Worm (Caenorhabditis elegans) whole organism, late embryonic: Measurements from ENCODE around the gene D2007.2.

Experiments used
- K02D7.2 ChIP-seq: sonication (generic microtip); optimal IDR thresholded peaks from 2 replicates; lab custom pipeline; 2017; ENCODE audit warnings: mild to moderate bottlenecking, missing genetic modification characterization, missing compliant biosample characterization
- ahr-1 ChIP-seq: sonication (generic microtip); optimal IDR thresholded peaks from 2 replicates; lab custom pipeline; 2016; ENCODE audit warnings: missing genetic modification characterization, missing compliant biosample characterization
- ama-1 ChIP-seq: fragments of 150-350 bp; optimal IDR thresholded peaks from 2 replicates; lab custom pipeline; 2014
- ceh-18 ChIP-seq: sonication (generic microtip); optimal IDR thresholded peaks from 2 replicates; lab custom pipeline; 2016; ENCODE audit warnings: missing genetic modification characterization, missing compliant biosample characterization
- ceh-19 ChIP-seq: fragments of 200-800 bp; sonication (Bioruptor generic); optimal IDR thresholded peaks from 2 replicates; lab custom pipeline; 2018; ENCODE audit warnings: mild to moderate bottlenecking, missing genetic modification characterization, missing compliant biosample characterization
- ceh-22 ChIP-seq: sonication (generic microtip); optimal IDR thresholded peaks from 2 replicates; lab custom pipeline; 2017; ENCODE audit warnings: missing biosample characterization, missing genetic modification characterization
- ceh-30 ChIP-seq: fragments of 150-350 bp; optimal IDR thresholded peaks from 2 replicates; lab custom pipeline; 2014; ENCODE audit warnings: missing biosample characterization, missing genetic modification characterization
- ceh-34 ChIP-seq: sonication (generic microtip); optimal IDR thresholded peaks from 2 replicates; lab custom pipeline; 2016; ENCODE audit warnings: mild to moderate bottlenecking, missing genetic modification characterization, missing compliant biosample characterization
- ceh-48 ChIP-seq: sonication (generic microtip); optimal IDR thresholded peaks from 2 replicates; lab custom pipeline; 2016; ENCODE audit warnings: missing genetic modification characterization, inconsistent platforms, missing compliant biosample characterization
- dmd-4 ChIP-seq: sonication (generic microtip); optimal IDR thresholded peaks from 2 replicates; lab custom pipeline; 2016; ENCODE audit warnings: borderline replicate concordance, missing genetic modification characterization, missing compliant biosample characterization
- elt-2 ChIP-seq: sonication (generic microtip); optimal IDR thresholded peaks from 2 replicates; lab custom pipeline; 2016; ENCODE audit warnings: missing genetic modification reagents, missing genetic modification characterization, missing compliant biosample characterization
- elt-4 ChIP-seq: sonication (generic microtip); optimal IDR thresholded peaks from 2 replicates; lab custom pipeline; 2016; ENCODE audit warnings: missing genetic modification characterization, missing compliant biosample characterization
- eyg-1 ChIP-seq: sonication (generic microtip); optimal IDR thresholded peaks from 2 replicates; lab custom pipeline; 2016; ENCODE audit warnings: missing genotype, missing genetic modification characterization, missing compliant biosample characterization
- fkh-6 ChIP-seq: sonication (generic microtip); optimal IDR thresholded peaks from 2 replicates; lab custom pipeline; 2016; ENCODE audit warnings: missing genetic modification characterization, missing compliant biosample characterization
- gmeb-2 ChIP-seq: sonication (generic microtip); optimal IDR thresholded peaks from 2 replicates; lab custom pipeline; 2016; ENCODE audit warnings: missing genetic modification characterization, inconsistent platforms, missing compliant biosample characterization
- hlh-13 ChIP-seq: fragments of 200-800 bp; sonication (Bioruptor generic); optimal IDR thresholded peaks from 2 replicates; lab custom pipeline; 2018; ENCODE audit warnings: mild to moderate bottlenecking, missing genetic modification characterization, missing compliant biosample characterization
- hlh-30 ChIP-seq: sonication (generic microtip); optimal IDR thresholded peaks from 2 replicates; lab custom pipeline; 2017; ENCODE audit warnings: antibody characterized with exemption, missing genetic modification characterization, missing compliant biosample characterization; ENCODE audit not compliant: insufficient read depth
- lin-11 ChIP-seq: fragments of 200-800 bp; sonication (Bioruptor generic); optimal IDR thresholded peaks from 2 replicates; lab custom pipeline; 2018; ENCODE audit warnings: mild to moderate bottlenecking, missing genetic modification characterization, missing compliant biosample characterization
- madf-2 ChIP-seq: sonication (generic microtip); optimal IDR thresholded peaks from 2 replicates; lab custom pipeline; 2017; ENCODE audit warnings: missing genetic modification characterization, missing compliant biosample characterization
- nfya-1 ChIP-seq: sonication (generic microtip); optimal IDR thresholded peaks from 2 replicates; lab custom pipeline; 2017; ENCODE audit warnings: missing genetic modification characterization, mild to moderate bottlenecking, missing compliant biosample characterization, antibody characterized with exemption, moderate library complexity
- nhr-232 ChIP-seq: sonication (generic microtip); optimal IDR thresholded peaks from 2 replicates; lab custom pipeline; 2016; ENCODE audit warnings: missing genetic modification characterization, missing compliant biosample characterization
- npax-4 ChIP-seq: sonication (generic microtip); optimal IDR thresholded peaks from 2 replicates; lab custom pipeline; 2016; ENCODE audit warnings: missing genetic modification characterization, missing compliant biosample characterization
- odd-2 ChIP-seq: sonication (generic microtip); optimal IDR thresholded peaks from 2 replicates; lab custom pipeline; 2017; ENCODE audit warnings: antibody characterized with exemption, mild to moderate bottlenecking, missing genetic modification characterization, missing compliant biosample characterization
- pat-9 ChIP-seq: fragments of 200-800 bp; sonication (Bioruptor generic); optimal IDR thresholded peaks from 2 replicates; lab custom pipeline; 2018; ENCODE audit warnings: mild to moderate bottlenecking, missing genetic modification characterization, moderate library complexity, missing compliant biosample characterization
- pax-1 ChIP-seq: fragments of 150-350 bp; optimal IDR thresholded peaks from 2 replicates; lab custom pipeline; 2014; ENCODE audit warnings: missing biosample characterization, missing genetic modification characterization
- pha-4 ChIP-seq: fragments of 150-350 bp; optimal IDR thresholded peaks from 2 replicates; lab custom pipeline; 2018; ENCODE audit warnings: missing biosample characterization, missing genetic modification reagents, missing genetic modification characterization
- pros-1 ChIP-seq: fragments of 150-350 bp; optimal IDR thresholded peaks from 2 replicates; lab custom pipeline; 2014; ENCODE audit warnings: missing biosample characterization, missing genetic modification reagents, missing genetic modification characterization
- rnt-1 ChIP-seq: sonication (generic microtip); optimal IDR thresholded peaks from 2 replicates; lab custom pipeline; 2016; ENCODE audit warnings: missing genetic modification characterization, missing compliant biosample characterization
- sdc-2 ChIP-seq: sonication (generic microtip); optimal IDR thresholded peaks from 2 replicates; lab custom pipeline; 2016; ENCODE audit warnings: missing genotype, missing genetic modification characterization, missing compliant biosample characterization
- sox-4 ChIP-seq: sonication (generic microtip); optimal IDR thresholded peaks from 2 replicates; lab custom pipeline; 2017; ENCODE audit warnings: mild to moderate bottlenecking, missing genetic modification characterization, inconsistent platforms, missing compliant biosample characterization
- syd-9 ChIP-seq: sonication (generic microtip); optimal IDR thresholded peaks from 2 replicates; lab custom pipeline; 2016; ENCODE audit warnings: mild to moderate bottlenecking, missing genetic modification characterization, moderate library complexity, missing compliant biosample characterization
- tbx-7 ChIP-seq: sonication (generic microtip); optimal IDR thresholded peaks from 2 replicates; lab custom pipeline; 2016; ENCODE audit warnings: missing genotype, missing genetic modification characterization, missing compliant biosample characterization
- unc-3 ChIP-seq, 2 experiments: fragments of 200-800 bp in 1 of 2; sonication (Bioruptor generic) in 1 of 2; sonication (generic microtip) in 1 of 2; conservative IDR thresholded peaks in 1 of 2; optimal IDR thresholded peaks in 1 of 2; 2 replicates each; pipeline versions ENCODE4 v1.3.6 to Lab custom; 2016 to 2022; ENCODE audit warnings: missing compliant biosample characterization in 2 of 2, missing genetic modification characterization in 2 of 2, missing genetic modification reagents in 1 of 2
- unc-55 ChIP-seq: sonication (generic microtip); optimal IDR thresholded peaks from 2 replicates; lab custom pipeline; 2017; ENCODE audit warnings: missing biosample characterization, missing genetic modification reagents, missing genetic modification characterization
- unc-86 ChIP-seq: sonication (generic microtip); optimal IDR thresholded peaks from 2 replicates; lab custom pipeline; 2016; ENCODE audit warnings: missing genetic modification characterization, missing compliant biosample characterization
- ztf-16 ChIP-seq: sonication (generic microtip); optimal IDR thresholded peaks from 2 replicates; lab custom pipeline; 2017; ENCODE audit warnings: missing genetic modification characterization, missing compliant biosample characterization

Gene D2007.2

ce11 chrIII:8164771-8165170 is 16.0 kb downstream of the D2007.2 start:
- TF ChIP-seq sdc-2 (tag; lab: Kevin White, UChicago) (no peak), lin-11 (tag; lab: Kevin White, UChicago) (no peak), hlh-13 (GFP tag; lab: Kevin White, UChicago) (no peak), ceh-34 (tag; lab: Kevin White, UChicago) (no peak), tbx-7 (tag; lab: Kevin White, UChicago) (no peak), ztf-16 (no peak), gmeb-2 (tag; lab: Kevin White, UChicago) (no peak), odd-2 (no peak), ceh-48 (tag; lab: Kevin White, UChicago) (no peak), pha-4 (tag; lab: Kevin White, UChicago) (no peak)

ce11 chrIII:8172609-8173133 is 23.9 kb downstream of the D2007.2 start:
- TF ChIP-seq nfya-1 (tag; lab: Kevin White, UChicago): no peak
- no peak for TF ChIP-seq gmeb-2 (tag; lab: Kevin White, UChicago)
- TF ChIP-seq, all 69 proteins: peak for 0

ce11 chrIII:8175263-8175662 is 26.5 kb downstream of the D2007.2 start:
- TF ChIP-seq nfya-1 (tag; lab: Kevin White, UChicago) (peak; percentile 96), madf-2 (tag; lab: Kevin White, UChicago) (no peak)

- TF ChIP-seq K02D7.2 (tag; lab: Kevin White, UChicago): no peak
- TF ChIP-seq pat-9: no peak
- TF ChIP-seq ceh-30 (tag; lab: Kevin White, UChicago): no peak
- TF ChIP-seq sox-4: no peak
- TF ChIP-seq elt-2: no peak
- no peak for TF ChIP-seq syd-9
These were observed 27.5 kb downstream of the D2007.2 start, which contains the start of gene C50C3.12 for ce11 chrIII:8176265-8176664. Gene C50C3.12 (plus strand): TSS chrIII:8176565.

- TF ChIP-seq ceh-22 (tag; lab: Kevin White, UChicago) (no peak), ahr-1 (tag; lab: Kevin White, UChicago) (no peak), sox-4 (no peak), unc-86 (tag; lab: Kevin White, UChicago) (no peak), pros-1 (tag; lab: Kevin White, UChicago) (no peak), ceh-34 (tag; lab: Kevin White, UChicago) (no peak), ama-1 (lab: Kevin White, UChicago) (no peak), rnt-1 (tag; lab: Kevin White, UChicago) (no peak), ceh-18 (tag; lab: Kevin White, UChicago) (no peak), dmd-4 (tag; lab: Kevin White, UChicago) (no peak), eyg-1 (tag; lab: Kevin White, UChicago) (no peak), ceh-30 (tag; lab: Kevin White, UChicago) (no peak), madf-2 (tag; lab: Kevin White, UChicago) (no peak), pat-9 (no peak), elt-4 (tag; lab: Kevin White, UChicago) (no peak), nfya-1 (tag; lab: Kevin White, UChicago) (no peak), unc-3 (GFP tag; conservative IDR thresholded peaks at IDR 0.05; lab: Robert Waterston, UW) (no peak), unc-3 (tag; optimal IDR thresholded peaks at IDR 0.05; lab: Kevin White, UChicago) (no peak), K02D7.2 (tag; lab: Kevin White, UChicago) (no peak), hlh-30 (tag; lab: Kevin White, UChicago) (no peak)
These were observed 30.2 kb downstream of the D2007.2 start, which contains the start of gene C50C3.5 for ce11 chrIII:8178924-8179323. Gene C50C3.5 (plus strand): TSS chrIII:8179224.

ce11 chrIII:8181581-8181980 is 32.8 kb downstream of the D2007.2 start, which contains the start of gene spc-2:
Gene spc-2 (plus strand): TSS chrIII:8181881.
- no peak for TF ChIP-seq fkh-6 (tag; lab: Kevin White, UChicago)
- no peak for TF ChIP-seq ceh-30 (tag; lab: Kevin White, UChicago)
- no peak for TF ChIP-seq nhr-232 (tag; lab: Kevin White, UChicago)
- TF ChIP-seq ceh-19 (GFP tag; lab: Kevin White, UChicago): no peak
- TF ChIP-seq elt-4 (tag; lab: Kevin White, UChicago): no peak
- TF ChIP-seq npax-4: no peak
- no peak for TF ChIP-seq rnt-1 (tag; lab: Kevin White, UChicago)
- TF ChIP-seq pax-1 (tag; lab: Kevin White, UChicago): no peak
- no peak for TF ChIP-seq ceh-48 (tag; lab: Kevin White, UChicago)
- TF ChIP-seq K02D7.2 (tag; lab: Kevin White, UChicago): no peak
- no peak for TF ChIP-seq unc-55
